Worm (Caenorhabditis elegans) whole organism, midembryonic: Measurements from ENCODE around the gene F58E2.4.

Experiments used
- T22C8.4 ChIP-seq: fragments of 200-800 bp; sonication (Bioruptor generic); IDR thresholded peaks from 2 replicates; pipeline ENCODE4 v1.3.6; 2022; ENCODE audit warnings: missing genetic modification characterization, missing compliant biosample characterization
- cog-1 ChIP-seq: sonication (generic microtip); optimal IDR thresholded peaks from 2 replicates; lab custom pipeline; 2016; ENCODE audit warnings: missing genetic modification characterization, missing compliant biosample characterization
- flt-1 ChIP-seq: fragments of 200-800 bp; sonication (Bioruptor generic); IDR thresholded peaks from 2 replicates; pipeline ENCODE4 v1.3.6; 2022; ENCODE audit warnings: missing genetic modification characterization, missing compliant biosample characterization
- klf-2 ChIP-seq: fragments of 200-800 bp; sonication (Bioruptor generic); conservative IDR thresholded peaks from 2 replicates; pipeline ENCODE4 v1.3.6; 2022; ENCODE audit warnings: missing genetic modification reagents, missing genetic modification characterization, missing compliant biosample characterization
- med-1 ChIP-seq: sonication (generic microtip); optimal IDR thresholded peaks from 2 replicates; lab custom pipeline; 2017; ENCODE audit warnings: missing genetic modification characterization, mild to moderate bottlenecking, missing compliant biosample characterization, antibody characterized with exemption, missing genetic modification reagents; ENCODE audit not compliant: insufficient read depth
- tab-1 ChIP-seq: fragments of 200-800 bp; sonication (Bioruptor generic); IDR thresholded peaks from 2 replicates; pipeline ENCODE4 v1.3.6; 2022; ENCODE audit warnings: missing genetic modification characterization, missing compliant biosample characterization
- ztf-23 ChIP-seq: fragments of 200-800 bp; sonication (Bioruptor generic); IDR thresholded peaks from 2 replicates; pipeline ENCODE4 v1.3.6; 2022; ENCODE audit warnings: missing genetic modification reagents, missing genetic modification characterization, missing compliant biosample characterization
- ztf-29 ChIP-seq: fragments of 200-800 bp; sonication (Bioruptor generic); IDR thresholded peaks from 2 replicates; pipeline ENCODE4 v1.3.6; 2022; ENCODE audit warnings: missing genetic modification reagents, missing genetic modification characterization, missing compliant biosample characterization

DNA sequence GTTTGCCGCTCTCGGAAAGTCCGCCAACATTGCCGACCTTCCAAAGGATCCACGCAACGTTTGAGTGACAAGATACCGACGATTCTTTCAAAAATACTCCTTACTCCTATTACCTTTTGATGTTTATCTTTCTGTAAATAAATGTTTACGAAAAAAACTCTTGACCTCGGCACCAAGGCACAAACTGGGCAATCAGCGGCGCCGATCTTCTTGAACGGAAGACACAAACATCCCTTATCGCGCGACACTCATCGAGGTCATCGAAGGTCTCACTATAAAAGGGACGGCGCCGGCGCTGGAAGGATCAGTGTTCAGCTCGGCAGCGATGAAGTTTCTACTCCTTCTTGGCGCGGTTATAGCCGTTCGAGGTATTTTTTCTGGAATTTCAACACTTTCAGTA lies 23.8 kb upstream of the F58E2.4 start, which contains the start of gene grd-3:
- no peak for TF ChIP-seq ztf-23 (GFP tag; lab: Robert Waterston, UW)
- no peak for TF ChIP-seq flt-1 (GFP tag; lab: Robert Waterston, UW)
- no peak for TF ChIP-seq tab-1 (GFP tag; lab: Robert Waterston, UW)
- no peak for TF ChIP-seq klf-2 (GFP tag; lab: Robert Waterston, UW)
- no peak for TF ChIP-seq T22C8.4 (GFP tag; lab: Robert Waterston, UW)
- no peak for TF ChIP-seq cog-1 (tag; lab: Kevin White, UChicago)
- no peak for TF ChIP-seq med-1 (GFP tag; lab: Kevin White, UChicago)
- no peak for TF ChIP-seq ztf-29 (GFP tag; lab: Robert Waterston, UW)
